Worm (Caenorhabditis elegans) whole organism, L3 larva: ENCODE data around the gene glna-1.

Experiments used
- egl-5 ChIP-seq: fragments of 150-350 bp; optimal IDR thresholded peaks from 2 replicates; lab custom pipeline; 2017; ENCODE audit warnings: missing biosample characterization, missing genetic modification reagents, missing genetic modification characterization, inconsistent platforms
- fkh-10 ChIP-seq: sonication (generic microtip); optimal IDR thresholded peaks from 2 replicates; lab custom pipeline; 2017; ENCODE audit warnings: missing biosample characterization, missing genetic modification reagents, missing genetic modification characterization
- jun-1 ChIP-seq: fragments of 150-350 bp; optimal IDR thresholded peaks from 2 replicates; lab custom pipeline; 2014; ENCODE audit warnings: missing biosample characterization, missing genetic modification reagents, missing genetic modification characterization
- lin-39 ChIP-seq: fragments of 150-350 bp; optimal IDR thresholded peaks from 2 replicates; lab custom pipeline; 2018; ENCODE audit warnings: missing biosample characterization, missing genetic modification reagents, missing genetic modification characterization
- mdl-1 ChIP-seq: fragments of 150-350 bp; optimal IDR thresholded peaks from 2 replicates; lab custom pipeline; 2014; ENCODE audit warnings: missing biosample characterization, missing genetic modification characterization
- nhr-12 ChIP-seq: fragments of 150-350 bp; optimal IDR thresholded peaks from 2 replicates; lab custom pipeline; 2014; ENCODE audit warnings: missing biosample characterization, missing genetic modification characterization
- nhr-25 ChIP-seq: sonication (generic microtip); optimal IDR thresholded peaks from 2 replicates; lab custom pipeline; 2017; ENCODE audit warnings: missing biosample characterization, missing genetic modification characterization
- nhr-28 ChIP-seq: fragments of 150-350 bp; optimal IDR thresholded peaks from 2 replicates; lab custom pipeline; 2014; ENCODE audit warnings: missing biosample characterization, missing genetic modification characterization
- nhr-43 ChIP-seq: sonication (generic microtip); optimal IDR thresholded peaks from 2 replicates; lab custom pipeline; 2016; ENCODE audit warnings: mild to moderate bottlenecking, missing genetic modification characterization, missing compliant biosample characterization; ENCODE audit not compliant: poor library complexity, severe bottlenecking
- nhr-77 ChIP-seq: fragments of 150-350 bp; optimal IDR thresholded peaks from 2 replicates; lab custom pipeline; 2014; ENCODE audit warnings: missing biosample characterization, missing genetic modification characterization
- snpc-4 ChIP-seq: fragments of 150-350 bp; optimal IDR thresholded peaks from 2 replicates; lab custom pipeline; 2014; ENCODE audit warnings: missing biosample characterization, missing genetic modification characterization
- unc-39 ChIP-seq: sonication (generic microtip); optimal IDR thresholded peaks from 4 replicates; lab custom pipeline; 2017; ENCODE audit warnings: missing biosample characterization, missing genetic modification characterization

- TF ChIP-seq lin-39: no peak
- no peak for TF ChIP-seq snpc-4 (tag; lab: Kevin White, UChicago)
- no peak for TF ChIP-seq nhr-12 (tag; lab: Kevin White, UChicago)
- no peak for TF ChIP-seq mdl-1
- TF ChIP-seq nhr-28 (tag; lab: Kevin White, UChicago): no peak
- TF ChIP-seq nhr-43 (tag; lab: Kevin White, UChicago): no peak
- no peak for TF ChIP-seq jun-1
- no peak for TF ChIP-seq nhr-77 (tag; lab: Kevin White, UChicago)
- no peak for TF ChIP-seq egl-5
- no peak for TF ChIP-seq unc-39 (tag; lab: Kevin White, UChicago)
- TF ChIP-seq fkh-10 (GFP tag; lab: Kevin White, UChicago): no peak
- TF ChIP-seq nhr-25 (tag; lab: Kevin White, UChicago): no peak
Measured at ce11 chrII:14678157-14678556, 55.2 kb downstream of the glna-1 start, which contains the start of gene hhat-1.
